Worm (Caenorhabditis elegans) whole organism, young adult: ENCODE measurements around the gene srd-16.

Experiments used
- C06A6.2 ChIP-seq: fragments of 200-800 bp; sonication (Bioruptor generic); conservative IDR thresholded peaks from 2 replicates; pipeline ENCODE4 v1.3.6; 2022; ENCODE audit warnings: missing genetic modification characterization, missing compliant biosample characterization
- C17E4.6 ChIP-seq: fragments of 200-800 bp; sonication (Bioruptor generic); IDR thresholded peaks from 2 replicates; pipeline ENCODE4 v1.3.6; 2022; ENCODE audit warnings: missing genetic modification reagents, missing genetic modification characterization, missing compliant biosample characterization
- F10E7.11 ChIP-seq: sonication (generic microtip); optimal IDR thresholded peaks from 2 replicates; lab custom pipeline; 2017; ENCODE audit warnings: mild to moderate bottlenecking, missing genetic modification characterization, moderate library complexity, missing compliant biosample characterization
- F22D6.2 ChIP-seq: sonication (generic microtip); optimal IDR thresholded peaks from 2 replicates; lab custom pipeline; 2016; ENCODE audit warnings: mild to moderate bottlenecking, missing genetic modification characterization, missing compliant biosample characterization
- F39B2.1 ChIP-seq: fragments of 200-800 bp; sonication (Bioruptor generic); IDR thresholded peaks from 2 replicates; pipeline ENCODE4 v1.3.6; 2022; ENCODE audit warnings: missing genetic modification reagents, missing genetic modification characterization, missing compliant biosample characterization
- F55B11.4 ChIP-seq: sonication (generic microtip); optimal IDR thresholded peaks from 2 replicates; lab custom pipeline; 2016; ENCODE audit warnings: missing compliant biosample characterization, missing genetic modification characterization, borderline replicate concordance; ENCODE audit not compliant: insufficient read depth
- K12H6.12 ChIP-seq: fragments of 200-800 bp; sonication (Bioruptor generic); optimal IDR thresholded peaks from 2 replicates; lab custom pipeline; 2018; ENCODE audit warnings: mild to moderate bottlenecking, missing genetic modification characterization, missing compliant biosample characterization
- athp-1 ChIP-seq: sonication (generic microtip); optimal IDR thresholded peaks from 2 replicates; lab custom pipeline; 2017; ENCODE audit warnings: mild to moderate bottlenecking, missing genetic modification characterization, missing compliant biosample characterization
- attf-5 ChIP-seq: fragments of 200-800 bp; sonication (Bioruptor generic); optimal IDR thresholded peaks from 2 replicates; lab custom pipeline; 2018; ENCODE audit warnings: mild to moderate bottlenecking, missing genetic modification characterization, missing compliant biosample characterization
- bed-1 ChIP-seq: fragments of 200-800 bp; sonication (Bioruptor generic); IDR thresholded peaks from 2 replicates; pipeline ENCODE4 v1.3.6; 2022; ENCODE audit warnings: missing genetic modification reagents, missing genetic modification characterization, missing compliant biosample characterization
- ceh-79 ChIP-seq: sonication (generic microtip); optimal IDR thresholded peaks from 2 replicates; lab custom pipeline; 2017; ENCODE audit warnings: mild to moderate bottlenecking, missing genetic modification characterization, missing compliant biosample characterization
- dpl-1 ChIP-seq: fragments of 150-350 bp; optimal IDR thresholded peaks from 2 replicates; lab custom pipeline; 2014; ENCODE audit warnings: missing biosample characterization, missing genetic modification reagents, missing genetic modification characterization
- efl-1 ChIP-seq: fragments of 150-350 bp; optimal IDR thresholded peaks from 2 replicates; lab custom pipeline; 2014; ENCODE audit warnings: missing biosample characterization, missing genetic modification reagents, missing genetic modification characterization
- egl-18 ChIP-seq: fragments of 200-800 bp; sonication (Bioruptor generic); IDR thresholded peaks from 2 replicates; pipeline ENCODE4 v1.3.6; 2022; ENCODE audit warnings: missing genetic modification reagents, missing genetic modification characterization, missing compliant biosample characterization
- egl-44 ChIP-seq: fragments of 200-800 bp; sonication (Bioruptor generic); IDR thresholded peaks from 2 replicates; pipeline ENCODE4 v1.3.6; 2022; ENCODE audit warnings: missing genetic modification reagents, missing genetic modification characterization, missing compliant biosample characterization
- gei-17 ChIP-seq: fragments of 200-800 bp; sonication (Bioruptor generic); optimal IDR thresholded peaks from 2 replicates; lab custom pipeline; 2018; ENCODE audit warnings: mild to moderate bottlenecking, missing genetic modification characterization, missing compliant biosample characterization
- hlh-26 ChIP-seq: fragments of 200-800 bp; sonication (Bioruptor generic); conservative IDR thresholded peaks from 2 replicates; pipeline ENCODE4 v1.3.6; 2022; ENCODE audit warnings: missing genetic modification reagents, missing genetic modification characterization, missing compliant biosample characterization
- lin-26 ChIP-seq: fragments of 200-800 bp; sonication (Bioruptor generic); IDR thresholded peaks from 2 replicates; pipeline ENCODE4 v1.3.6; 2022; ENCODE audit warnings: missing genetic modification reagents, missing genetic modification characterization, missing compliant biosample characterization
- lin-35 ChIP-seq, 3 experiments: fragments of 150-350 bp in 2 of 3; sonication (generic microtip) in 1 of 3; optimal IDR thresholded peaks; 2 replicates each; lab custom pipeline; 2014 to 2018; ENCODE audit warnings: missing biosample characterization in 3 of 3, missing genetic modification characterization in 3 of 3, missing genetic modification reagents in 3 of 3
- lin-40 ChIP-seq: sonication (generic microtip); optimal IDR thresholded peaks from 2 replicates; lab custom pipeline; 2016; ENCODE audit warnings: missing genetic modification characterization, mild to moderate bottlenecking, missing compliant biosample characterization, missing genotype, missing genetic modification reagents
- madf-3 ChIP-seq: fragments of 200-800 bp; sonication (Bioruptor generic); IDR thresholded peaks from 2 replicates; pipeline ENCODE4 v1.3.6; 2022; ENCODE audit warnings: missing genetic modification reagents, missing genetic modification characterization, missing compliant biosample characterization
- madf-8 ChIP-seq: fragments of 200-800 bp; sonication (Bioruptor generic); conservative IDR thresholded peaks from 2 replicates; pipeline ENCODE4 v1.3.6; 2022; ENCODE audit warnings: missing genetic modification reagents, missing genetic modification characterization, missing compliant biosample characterization
- mxl-1 ChIP-seq: sonication (generic microtip); optimal IDR thresholded peaks from 2 replicates; lab custom pipeline; 2016; ENCODE audit warnings: missing genetic modification characterization, missing compliant biosample characterization
- nfya-2 ChIP-seq: fragments of 200-800 bp; sonication (Bioruptor generic); IDR thresholded peaks from 2 replicates; pipeline ENCODE4 v1.3.6; 2022; ENCODE audit warnings: missing genetic modification reagents, missing genetic modification characterization, missing compliant biosample characterization
- nhr-80 ChIP-seq: sonication (generic microtip); optimal IDR thresholded peaks from 2 replicates; lab custom pipeline; 2016; ENCODE audit warnings: missing genetic modification characterization, missing compliant biosample characterization
- pbrm-1 ChIP-seq: fragments of 200-800 bp; sonication (Bioruptor generic); IDR thresholded peaks from 2 replicates; pipeline ENCODE4 v1.3.6; 2022; ENCODE audit warnings: missing genetic modification reagents, missing genetic modification characterization, missing compliant biosample characterization
- snpc-4 ChIP-seq, 5 experiments: fragments of 150-350 bp in 1 of 5; sonication (generic microtip) in 4 of 5; optimal IDR thresholded peaks; 2 replicates each; lab custom pipeline; 2014 to 2018; ENCODE audit warnings: missing genetic modification characterization in 5 of 5, missing biosample characterization in 3 of 5, antibody characterized with exemption in 2 of 5, mild to moderate bottlenecking in 2 of 5, missing compliant biosample characterization in 2 of 5, missing genotype in 2 of 5, moderate library complexity in 2 of 5, missing genetic modification reagents in 1 of 5
- somi-1 ChIP-seq: fragments of 200-800 bp; sonication (Bioruptor generic); optimal IDR thresholded peaks from 2 replicates; lab custom pipeline; 2018; ENCODE audit warnings: mild to moderate bottlenecking, missing genetic modification characterization, missing compliant biosample characterization
- sptf-2 ChIP-seq: fragments of 200-800 bp; sonication (Bioruptor generic); optimal IDR thresholded peaks from 2 replicates; lab custom pipeline; 2018; ENCODE audit warnings: mild to moderate bottlenecking, missing genetic modification characterization, missing compliant biosample characterization
- ztf-22 ChIP-seq: fragments of 200-800 bp; sonication (Bioruptor generic); optimal IDR thresholded peaks from 2 replicates; lab custom pipeline; 2018; ENCODE audit warnings: mild to moderate bottlenecking, missing genetic modification characterization, moderate library complexity, missing compliant biosample characterization
- ztf-28 ChIP-seq: fragments of 200-800 bp; sonication (Bioruptor generic); IDR thresholded peaks from 2 replicates; pipeline ENCODE4 v1.3.6; 2022; ENCODE audit warnings: missing genetic modification reagents, missing genetic modification characterization, missing compliant biosample characterization
- ztf-6 ChIP-seq: fragments of 200-800 bp; sonication (Bioruptor generic); IDR thresholded peaks from 2 replicates; pipeline ENCODE4 v1.3.6; 2022; ENCODE audit warnings: missing genetic modification reagents, missing genetic modification characterization, missing compliant biosample characterization

Gene srd-16

ce11 chrV:5869227-5869626, 30.6 kb downstream of the srd-16 start, which contains the start of gene F26F12.4:
F26F12.4 (minus strand) TSS chrV:5869327.
- TF ChIP-seq F55B11.4 (no peak), gei-17 (no peak), nfya-2 (GFP tag; lab: Robert Waterston, UW) (no peak), egl-18 (no peak), athp-1 (no peak), dpl-1 (no peak), F10E7.11 (tag; lab: Kevin White, UChicago) (no peak)

ce11 chrV:5865085-5865484, 34.8 kb downstream of the srd-16 start, which contains the start of gene F26F12.5:
F26F12.5 (minus strand) TSS chrV:5865185.
- no peak for TF ChIP-seq lin-40 (tag; lab: Kevin White, UChicago)
- TF ChIP-seq nhr-80 (tag; lab: Kevin White, UChicago), result no peak
- TF ChIP-seq mxl-1, result no peak
- TF ChIP-seq F39B2.1 (GFP tag; lab: Robert Waterston, UW), result no peak
- TF ChIP-seq ztf-28 (GFP tag; lab: Robert Waterston, UW), result no peak
- no peak for TF ChIP-seq bed-1 (GFP tag; lab: Robert Waterston, UW)
- no peak for TF ChIP-seq pbrm-1 (GFP tag; lab: Robert Waterston, UW)
- TF ChIP-seq madf-3 (GFP tag; lab: Robert Waterston, UW), result no peak
- no peak for TF ChIP-seq hlh-26
- no peak for TF ChIP-seq somi-1 (GFP tag; lab: Kevin White, UChicago)
- no peak for TF ChIP-seq C06A6.2 (GFP tag; lab: Robert Waterston, UW)
- no peak for TF ChIP-seq ceh-79
- TF ChIP-seq sptf-2 (GFP tag; lab: Kevin White, UChicago), result no peak
- TF ChIP-seq madf-8 (GFP tag; lab: Robert Waterston, UW), result no peak
- TF ChIP-seq, all 124 proteins: peak for 0

ce11 chrV:5862479-5863188, 37.2 kb downstream of the srd-16 start, which contains the start of gene F26F12.8:
F26F12.8 (minus strand) TSS chrV:5862529.
- no peak for TF ChIP-seq ztf-6 (GFP tag; lab: Robert Waterston, UW)
- TF ChIP-seq efl-1 (GFP tag; lab: Kevin White, UChicago), result no peak
- TF ChIP-seq snpc-4 (GFP tag; optimal IDR thresholded peaks at IDR 0.05; lab: Kevin White, UChicago), result no peak
- no peak for TF ChIP-seq snpc-4 (tag; optimal IDR thresholded peaks at IDR 0.05; lab: Kevin White, UChicago)
- no peak for TF ChIP-seq ztf-22 (GFP tag; lab: Kevin White, UChicago)
- no peak for TF ChIP-seq egl-44 (GFP tag; lab: Robert Waterston, UW)
- TF ChIP-seq C17E4.6 (GFP tag; lab: Robert Waterston, UW), result no peak
- no peak for TF ChIP-seq F22D6.2 (tag; lab: Kevin White, UChicago)

- no peak for TF ChIP-seq attf-5 (GFP tag; lab: Kevin White, UChicago)
- TF ChIP-seq lin-35 (GFP tag; optimal IDR thresholded peaks at IDR 0.05; lab: Kevin White, UChicago), result peak in 1 of 3 experiments; percentile 31
These were observed 47.8 kb downstream of the srd-16 start for ce11 chrV:5852084-5852483.

ce11 chrV:5851631-5852030, 48.2 kb downstream of the srd-16 start:
- peak; percentile 7 for TF ChIP-seq K12H6.12
- TF ChIP-seq lin-26, result no peak
